Fruit fly (Drosophila melanogaster): ENCODE measurements around the gene CG12301.

dm6 chr3L:15576357-15576756 lies 4.2 kb upstream of the CG12301 start, which contains the start of gene Ufsp2:
- no peak for TF ChIP-seq CG6792 (GFP tag; optimal IDR thresholded peaks at IDR 0.05)
- TF ChIP-seq topi (GFP tag; optimal IDR thresholded peaks at IDR 0.05), result no peak
- no peak for TF ChIP-seq Lpt (GFP tag; optimal IDR thresholded peaks at IDR 0.05)
- TF ChIP-seq fkh (GFP tag; optimal IDR thresholded peaks at IDR 0.05), result no peak
- TF ChIP-seq CG9139 (GFP tag; optimal IDR thresholded peaks at IDR 0.05), result no peak
- no peak for TF ChIP-seq fd85E (GFP tag; optimal IDR thresholded peaks at IDR 0.05)
- no peak for TF ChIP-seq achi (GFP tag; optimal IDR thresholded peaks at IDR 0.05)
- no peak for TF ChIP-seq Eip75B (GFP tag; optimal IDR thresholded peaks at IDR 0.05)
- TF ChIP-seq dac (GFP tag; optimal IDR thresholded peaks at IDR 0.05), result no peak
- TF ChIP-seq CG31627 (GFP tag; optimal IDR thresholded peaks at IDR 0.05), result no peak
- TF ChIP-seq lz (GFP tag; optimal IDR thresholded peaks at IDR 0.05), result no peak
- TF ChIP-seq CG7368 (GFP tag; optimal IDR thresholded peaks at IDR 0.05), result no peak

Measured in whole organism, prepupa.